Worm (Caenorhabditis elegans) whole organism, L4 larva: ENCODE measurements around the gene fbxc-45.

Source experiments
- lin-15B ChIP-seq: fragments of 150-350 bp; sonication (generic microtip); optimal IDR thresholded peaks from 3 replicates; lab custom pipeline; 2014; ENCODE audit warnings: missing biosample characterization, missing genetic modification characterization
- pha-4 ChIP-seq, 2 experiments: fragments of 150-350 bp in 1 of 2; fragments of 200-800 bp in 1 of 2; sonication (Bioruptor generic) in 1 of 2; IDR thresholded peaks in 1 of 2; optimal IDR thresholded peaks in 1 of 2; 2 replicates each; pipeline versions ENCODE4 v1.3.6 to Lab custom; 2014 to 2022; ENCODE audit warnings: missing genetic modification characterization in 2 of 2, missing genetic modification reagents in 2 of 2, missing biosample characterization in 1 of 2, missing compliant biosample characterization in 1 of 2
- spr-3 ChIP-seq: fragments of 200-800 bp; sonication (Bioruptor generic); optimal IDR thresholded peaks from 2 replicates; lab custom pipeline; 2018; ENCODE audit warnings: mild to moderate bottlenecking, missing genetic modification characterization, missing compliant biosample characterization
- unc-130 ChIP-seq: sonication (generic microtip); optimal IDR thresholded peaks from 2 replicates; lab custom pipeline; 2016; ENCODE audit warnings: missing genetic modification reagents, missing genetic modification characterization, missing compliant biosample characterization

ce11 chrIV:2969399-2969990, 47.5 kb upstream of the fbxc-45 start, which contains the start of gene Y54G2A.57:
- TF ChIP-seq pha-4 (GFP tag; IDR thresholded peaks at IDR 0.05; lab: Robert Waterston, UW) (no peak), pha-4 (tag; optimal IDR thresholded peaks at IDR 0.05; lab: Kevin White, UChicago) (no peak), spr-3 (GFP tag; lab: Kevin White, UChicago) (no peak), unc-130 (GFP tag; lab: Kevin White, UChicago) (no peak), lin-15B (no peak)
